Worm (Caenorhabditis elegans) whole organism, mixed stage, embryonic: Measurements from ENCODE around the gene B0563.5.

Experiments used
- M03D4.4 ChIP-seq: sonication (generic microtip); optimal IDR thresholded peaks from 2 replicates; lab custom pipeline; 2017; ENCODE audit warnings: mild to moderate bottlenecking, missing genetic modification characterization, missing compliant biosample characterization
- bed-3 ChIP-seq: fragments of 200-800 bp; sonication (Bioruptor generic); optimal IDR thresholded peaks from 3 replicates; lab custom pipeline; 2018; ENCODE audit warnings: mild to moderate bottlenecking, missing genetic modification characterization, moderate library complexity, missing compliant biosample characterization
- blmp-1 ChIP-seq: fragments of 150-350 bp; optimal IDR thresholded peaks from 2 replicates; lab custom pipeline; 2014; ENCODE audit warnings: missing biosample characterization, missing genetic modification characterization
- ceh-39 ChIP-seq: fragments of 150-350 bp; optimal IDR thresholded peaks from 2 replicates; lab custom pipeline; 2014; ENCODE audit warnings: missing biosample characterization, missing genetic modification characterization
- ceh-43 ChIP-seq: fragments of 200-800 bp; sonication (Bioruptor generic); optimal IDR thresholded peaks from 2 replicates; lab custom pipeline; 2018; ENCODE audit warnings: mild to moderate bottlenecking, missing genetic modification characterization, moderate library complexity, missing compliant biosample characterization
- ceh-83 ChIP-seq: fragments of 200-800 bp; sonication (Bioruptor generic); optimal IDR thresholded peaks from 2 replicates; lab custom pipeline; 2018; ENCODE audit warnings: mild to moderate bottlenecking, missing genetic modification characterization, missing compliant biosample characterization
- ces-1 ChIP-seq: fragments of 150-350 bp; optimal IDR thresholded peaks from 2 replicates; lab custom pipeline; 2014; ENCODE audit warnings: missing biosample characterization, missing genetic modification reagents, missing genetic modification characterization
- cnd-1 ChIP-seq: fragments of 200-800 bp; sonication (Bioruptor generic); optimal IDR thresholded peaks from 2 replicates; lab custom pipeline; 2018; ENCODE audit warnings: mild to moderate bottlenecking, missing genetic modification characterization, missing compliant biosample characterization
- drap-1 ChIP-seq: fragments of 200-800 bp; sonication (Bioruptor generic); optimal IDR thresholded peaks from 3 replicates; lab custom pipeline; 2018; ENCODE audit warnings: mild to moderate bottlenecking, missing genetic modification characterization, missing compliant biosample characterization
- elt-1 ChIP-seq: sonication (generic microtip); optimal IDR thresholded peaks from 2 replicates; lab custom pipeline; 2017; ENCODE audit warnings: missing genetic modification characterization, mild to moderate bottlenecking, missing compliant biosample characterization, antibody characterized with exemption, moderate library complexity, borderline replicate concordance; ENCODE audit not compliant: insufficient read depth
- elt-3 ChIP-seq: fragments of 150-350 bp; optimal IDR thresholded peaks from 2 replicates; lab custom pipeline; 2014; ENCODE audit warnings: missing biosample characterization, missing genetic modification characterization
- flh-1 ChIP-seq: fragments of 200-800 bp; sonication (Bioruptor generic); optimal IDR thresholded peaks from 2 replicates; lab custom pipeline; 2018; ENCODE audit warnings: mild to moderate bottlenecking, missing genetic modification characterization, moderate library complexity, missing compliant biosample characterization
- ham-2 ChIP-seq: fragments of 200-800 bp; sonication (Bioruptor generic); optimal IDR thresholded peaks from 2 replicates; lab custom pipeline; 2018; ENCODE audit warnings: mild to moderate bottlenecking, missing genetic modification characterization, missing compliant biosample characterization
- hlh-1 ChIP-seq: fragments of 150-350 bp; optimal IDR thresholded peaks from 2 replicates; lab custom pipeline; 2014; ENCODE audit warnings: missing biosample characterization, missing genetic modification reagents, missing genetic modification characterization
- lin-13 ChIP-seq: fragments of 150-350 bp; optimal IDR thresholded peaks from 2 replicates; lab custom pipeline; 2014; ENCODE audit warnings: missing biosample characterization, missing genetic modification characterization
- lin-32 ChIP-seq: fragments of 200-800 bp; sonication (Bioruptor generic); optimal IDR thresholded peaks from 2 replicates; lab custom pipeline; 2018; ENCODE audit warnings: mild to moderate bottlenecking, missing genetic modification characterization, missing compliant biosample characterization
- lsy-2 ChIP-seq: fragments of 150-350 bp; optimal IDR thresholded peaks from 2 replicates; lab custom pipeline; 2014; ENCODE audit warnings: missing biosample characterization, missing genetic modification characterization
- mep-1 ChIP-seq: fragments of 150-350 bp; optimal IDR thresholded peaks from 2 replicates; lab custom pipeline; 2017; ENCODE audit warnings: missing biosample characterization, missing genetic modification reagents, missing genetic modification characterization, inconsistent platforms
- mls-2 ChIP-seq: sonication (generic microtip); optimal IDR thresholded peaks from 2 replicates; lab custom pipeline; 2016; ENCODE audit warnings: mild to moderate bottlenecking, missing genetic modification characterization, moderate library complexity, missing compliant biosample characterization
- nhr-12 ChIP-seq: fragments of 150-350 bp; optimal IDR thresholded peaks from 2 replicates; lab custom pipeline; 2014; ENCODE audit warnings: missing biosample characterization, missing genetic modification characterization
- nhr-2 ChIP-seq: fragments of 150-350 bp; optimal IDR thresholded peaks from 2 replicates; lab custom pipeline; 2014; ENCODE audit warnings: missing biosample characterization, missing genetic modification characterization
- nhr-237 ChIP-seq: fragments of 150-350 bp; optimal IDR thresholded peaks from 2 replicates; lab custom pipeline; 2014; ENCODE audit warnings: missing biosample characterization, missing genetic modification characterization
- pha-4 ChIP-seq: fragments of 150-350 bp; optimal IDR thresholded peaks from 2 replicates; lab custom pipeline; 2018; ENCODE audit warnings: missing biosample characterization, missing genetic modification reagents, missing genetic modification characterization
- snpc-4 ChIP-seq: fragments of 150-350 bp; optimal IDR thresholded peaks from 2 replicates; lab custom pipeline; 2014; ENCODE audit warnings: missing biosample characterization, missing genetic modification characterization
- sptf-1 ChIP-seq: sonication (generic microtip); optimal IDR thresholded peaks from 2 replicates; lab custom pipeline; 2017; ENCODE audit warnings: mild to moderate bottlenecking, missing genetic modification characterization, moderate library complexity, missing compliant biosample characterization
- tbx-8 ChIP-seq: fragments of 200-800 bp; sonication (Bioruptor generic); optimal IDR thresholded peaks from 2 replicates; lab custom pipeline; 2018; ENCODE audit warnings: mild to moderate bottlenecking, missing genetic modification characterization, moderate library complexity, missing compliant biosample characterization
- unc-120 ChIP-seq: sonication (generic microtip); optimal IDR thresholded peaks from 2 replicates; lab custom pipeline; 2017; ENCODE audit warnings: missing genetic modification characterization, missing compliant biosample characterization; ENCODE audit not compliant: poor library complexity, severe bottlenecking
- unc-39 ChIP-seq: fragments of 150-350 bp; optimal IDR thresholded peaks from 2 replicates; lab custom pipeline; 2014; ENCODE audit warnings: missing biosample characterization, missing genetic modification characterization
- unc-62 ChIP-seq: fragments of 150-350 bp; optimal IDR thresholded peaks from 2 replicates; lab custom pipeline; 2014; ENCODE audit warnings: missing biosample characterization, missing genetic modification reagents, missing genetic modification characterization
- ztf-11 ChIP-seq: fragments of 150-350 bp; optimal IDR thresholded peaks from 2 replicates; lab custom pipeline; 2014; ENCODE audit warnings: missing biosample characterization, missing genetic modification characterization

B0563.5 gene

ce11 chrX:9107866-9108265, 38.1 kb upstream of the B0563.5 start:
- TF ChIP-seq bed-3 (GFP tag; lab: Kevin White, UChicago) (no peak), blmp-1 (no peak), snpc-4 (tag; lab: Kevin White, UChicago) (no peak), drap-1 (GFP tag; lab: Kevin White, UChicago) (no peak), unc-120 (tag; lab: Kevin White, UChicago) (no peak), unc-62 (no peak), ceh-83 (GFP tag; lab: Kevin White, UChicago) (no peak), lsy-2 (tag; lab: Kevin White, UChicago) (no peak), nhr-237 (no peak), lin-32 (GFP tag; lab: Kevin White, UChicago) (no peak), mls-2 (tag; lab: Kevin White, UChicago) (no peak)

DNA sequence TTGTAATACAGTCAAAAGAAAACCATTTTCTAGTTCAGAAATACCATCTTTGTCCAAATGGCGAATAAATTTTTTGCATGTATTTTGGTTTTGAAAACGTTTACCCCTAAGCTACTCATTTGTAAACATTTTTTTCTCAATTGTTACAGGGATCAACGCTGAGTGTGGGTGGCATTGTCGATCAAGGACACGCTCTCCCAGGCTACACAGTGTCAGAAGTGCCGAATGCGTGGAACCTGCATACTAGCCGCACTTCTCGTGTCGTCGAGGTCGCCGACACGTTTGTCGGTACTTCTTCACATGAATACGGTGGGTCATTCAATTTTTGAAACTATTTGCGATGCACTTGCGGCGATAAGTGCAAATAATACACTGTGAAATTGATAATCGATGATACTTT, 34.4 kb upstream of the B0563.5 start:
- TF ChIP-seq nhr-237 (no peak), bed-3 (GFP tag; lab: Kevin White, UChicago) (no peak), ham-2 (GFP tag; lab: Kevin White, UChicago) (no peak), sptf-1 (no peak), cnd-1 (tag; lab: Kevin White, UChicago) (no peak), elt-1 (no peak), tbx-8 (GFP tag; lab: Kevin White, UChicago) (no peak), ztf-11 (tag; lab: Kevin White, UChicago) (no peak), lin-32 (GFP tag; lab: Kevin White, UChicago) (no peak), blmp-1 (no peak), elt-3 (tag; lab: Kevin White, UChicago) (no peak), nhr-12 (tag; lab: Kevin White, UChicago) (no peak), ceh-39 (tag; lab: Kevin White, UChicago) (no peak), lsy-2 (tag; lab: Kevin White, UChicago) (no peak)

- TF ChIP-seq mep-1 (tag; lab: Kevin White, UChicago) (peak; percentile 24), ceh-39 (tag; lab: Kevin White, UChicago) (no peak), hlh-1 (no peak), cnd-1 (tag; lab: Kevin White, UChicago) (no peak), ham-2 (GFP tag; lab: Kevin White, UChicago) (no peak), elt-1 (no peak), lin-13 (tag; lab: Kevin White, UChicago) (peak; percentile 11), tbx-8 (GFP tag; lab: Kevin White, UChicago) (no peak), nhr-2 (tag; lab: Kevin White, UChicago) (no peak), ceh-83 (GFP tag; lab: Kevin White, UChicago) (no peak), ztf-11 (tag; lab: Kevin White, UChicago) (no peak), ces-1 (GFP tag; lab: Kevin White, UChicago) (peak; percentile 53), bed-3 (GFP tag; lab: Kevin White, UChicago) (no peak), unc-39 (tag; lab: Kevin White, UChicago) (no peak), nhr-237 (no peak), nhr-12 (tag; lab: Kevin White, UChicago) (no peak), sptf-1 (peak; percentile 10), pha-4 (tag; lab: Kevin White, UChicago) (peak; percentile 21), lsy-2 (tag; lab: Kevin White, UChicago) (peak; percentile 14), snpc-4 (tag; lab: Kevin White, UChicago) (no peak)
- TF ChIP-seq, all 35 proteins: peak for 6
Observed at ce11 chrX:9113829-9114228, 32.1 kb upstream of the B0563.5 start, which contains the start of gene C25A11.2. TSS of gene C25A11.2 (plus strand) at chrX:9114066.

- TF ChIP-seq mls-2 (tag; lab: Kevin White, UChicago) (no peak), ceh-43 (GFP tag; lab: Kevin White, UChicago) (no peak), flh-1 (GFP tag; lab: Kevin White, UChicago) (no peak), M03D4.4 (tag; lab: Kevin White, UChicago) (no peak), snpc-4 (tag; lab: Kevin White, UChicago) (no peak), ceh-39 (tag; lab: Kevin White, UChicago) (no peak), ztf-11 (tag; lab: Kevin White, UChicago) (no peak), pha-4 (tag; lab: Kevin White, UChicago) (no peak), elt-1 (no peak), nhr-237 (no peak)
Observed at ce11 chrX:9117541-9117940, 28.4 kb upstream of the B0563.5 start.

- peak; percentile 5 for TF ChIP-seq mls-2 (tag; lab: Kevin White, UChicago)
- TF ChIP-seq sptf-1: peak; percentile 32
- peak; percentile 56 for TF ChIP-seq elt-1
Observed at ce11 chrX:9118741-9119140, 27.2 kb upstream of the B0563.5 start.
